Worm (Caenorhabditis elegans) whole organism, late embryonic: ENCODE results near the gene fbxa-128.
"Not testable (repeated sequence)": the region's sequence is repeated elsewhere in the genome, so short reads cannot be mapped to it uniquely, and the experiment has no call there.

Experiments
- C38D4.7 ChIP-seq: fragments of 200-800 bp; sonication (Bioruptor generic); optimal IDR thresholded peaks from 2 replicates; lab custom pipeline; 2018; ENCODE audit warnings: mild to moderate bottlenecking, missing genetic modification characterization, moderate library complexity, missing compliant biosample characterization
- F13H6.1 ChIP-seq: sonication (generic microtip); optimal IDR thresholded peaks from 2 replicates; lab custom pipeline; 2016; ENCODE audit warnings: missing genetic modification characterization, missing compliant biosample characterization
- T23F11.4 ChIP-seq: fragments of 200-800 bp; sonication (Bioruptor generic); optimal IDR thresholded peaks from 2 replicates; lab custom pipeline; 2018; ENCODE audit warnings: mild to moderate bottlenecking, missing genetic modification characterization, missing compliant biosample characterization
- Y22D7AL.16 ChIP-seq: sonication (generic microtip); optimal IDR thresholded peaks from 2 replicates; lab custom pipeline; 2016; ENCODE audit warnings: missing genetic modification characterization, missing compliant biosample characterization
- ahr-1 ChIP-seq: sonication (generic microtip); optimal IDR thresholded peaks from 2 replicates; lab custom pipeline; 2016; ENCODE audit warnings: missing genetic modification characterization, missing compliant biosample characterization
- ama-1 ChIP-seq: fragments of 150-350 bp; optimal IDR thresholded peaks from 2 replicates; lab custom pipeline; 2014
- ceh-19 ChIP-seq: fragments of 200-800 bp; sonication (Bioruptor generic); optimal IDR thresholded peaks from 2 replicates; lab custom pipeline; 2018; ENCODE audit warnings: mild to moderate bottlenecking, missing genetic modification characterization, missing compliant biosample characterization
- ceh-2 ChIP-seq: sonication (generic microtip); optimal IDR thresholded peaks from 2 replicates; lab custom pipeline; 2016; ENCODE audit warnings: missing genotype, missing genetic modification characterization, missing compliant biosample characterization
- ceh-48 ChIP-seq: sonication (generic microtip); optimal IDR thresholded peaks from 2 replicates; lab custom pipeline; 2016; ENCODE audit warnings: missing genetic modification characterization, inconsistent platforms, missing compliant biosample characterization
- elt-2 ChIP-seq: sonication (generic microtip); optimal IDR thresholded peaks from 2 replicates; lab custom pipeline; 2016; ENCODE audit warnings: missing genetic modification reagents, missing genetic modification characterization, missing compliant biosample characterization
- eyg-1 ChIP-seq: sonication (generic microtip); optimal IDR thresholded peaks from 2 replicates; lab custom pipeline; 2016; ENCODE audit warnings: missing genotype, missing genetic modification characterization, missing compliant biosample characterization
- fax-1 ChIP-seq: sonication (generic microtip); optimal IDR thresholded peaks from 2 replicates; lab custom pipeline; 2016; ENCODE audit warnings: missing genotype, missing genetic modification characterization, missing compliant biosample characterization
- hlh-30 ChIP-seq: sonication (generic microtip); optimal IDR thresholded peaks from 2 replicates; lab custom pipeline; 2017; ENCODE audit warnings: antibody characterized with exemption, missing genetic modification characterization, missing compliant biosample characterization; ENCODE audit not compliant: insufficient read depth
- hlh-6 ChIP-seq: sonication (generic microtip); optimal IDR thresholded peaks from 2 replicates; lab custom pipeline; 2016; ENCODE audit warnings: missing genotype, missing genetic modification characterization, missing compliant biosample characterization
- lin-11 ChIP-seq: fragments of 200-800 bp; sonication (Bioruptor generic); optimal IDR thresholded peaks from 2 replicates; lab custom pipeline; 2018; ENCODE audit warnings: mild to moderate bottlenecking, missing genetic modification characterization, missing compliant biosample characterization
- madf-2 ChIP-seq: sonication (generic microtip); optimal IDR thresholded peaks from 2 replicates; lab custom pipeline; 2017; ENCODE audit warnings: missing genetic modification characterization, missing compliant biosample characterization
- nhr-11 ChIP-seq: fragments of 150-350 bp; optimal IDR thresholded peaks from 2 replicates; lab custom pipeline; 2014; ENCODE audit warnings: missing biosample characterization, missing genetic modification characterization
- nhr-232 ChIP-seq: sonication (generic microtip); optimal IDR thresholded peaks from 2 replicates; lab custom pipeline; 2016; ENCODE audit warnings: missing genetic modification characterization, missing compliant biosample characterization
- npax-4 ChIP-seq: sonication (generic microtip); optimal IDR thresholded peaks from 2 replicates; lab custom pipeline; 2016; ENCODE audit warnings: missing genetic modification characterization, missing compliant biosample characterization
- odd-2 ChIP-seq: sonication (generic microtip); optimal IDR thresholded peaks from 2 replicates; lab custom pipeline; 2017; ENCODE audit warnings: antibody characterized with exemption, mild to moderate bottlenecking, missing genetic modification characterization, missing compliant biosample characterization
- pag-3 ChIP-seq: sonication (generic microtip); optimal IDR thresholded peaks from 2 replicates; lab custom pipeline; 2016; ENCODE audit warnings: missing compliant biosample characterization, missing genetic modification characterization, borderline replicate concordance
- pha-2 ChIP-seq: sonication (generic microtip); optimal IDR thresholded peaks from 2 replicates; lab custom pipeline; 2017; ENCODE audit warnings: mild to moderate bottlenecking, missing genetic modification characterization, missing compliant biosample characterization
- pqm-1 ChIP-seq: sonication (generic microtip); optimal IDR thresholded peaks from 2 replicates; lab custom pipeline; 2016; ENCODE audit warnings: missing genetic modification characterization, missing compliant biosample characterization
- ref-2 ChIP-seq: sonication (generic microtip); optimal IDR thresholded peaks from 2 replicates; lab custom pipeline; 2016; ENCODE audit warnings: missing genetic modification characterization, missing compliant biosample characterization
- rnt-1 ChIP-seq: sonication (generic microtip); optimal IDR thresholded peaks from 2 replicates; lab custom pipeline; 2016; ENCODE audit warnings: missing genetic modification characterization, missing compliant biosample characterization
- sox-2 ChIP-seq: fragments of 200-800 bp; sonication (Bioruptor generic); IDR thresholded peaks from 2 replicates; pipeline ENCODE4 v1.3.6; 2022; ENCODE audit warnings: missing genetic modification reagents, missing genetic modification characterization, missing compliant biosample characterization
- sox-4 ChIP-seq: sonication (generic microtip); optimal IDR thresholded peaks from 2 replicates; lab custom pipeline; 2017; ENCODE audit warnings: mild to moderate bottlenecking, missing genetic modification characterization, inconsistent platforms, missing compliant biosample characterization
- syd-9 ChIP-seq: sonication (generic microtip); optimal IDR thresholded peaks from 2 replicates; lab custom pipeline; 2016; ENCODE audit warnings: mild to moderate bottlenecking, missing genetic modification characterization, moderate library complexity, missing compliant biosample characterization
- tbx-2 ChIP-seq: sonication (generic microtip); optimal IDR thresholded peaks from 2 replicates; lab custom pipeline; 2016; ENCODE audit warnings: missing genetic modification characterization, missing compliant biosample characterization
- tbx-7 ChIP-seq: sonication (generic microtip); optimal IDR thresholded peaks from 2 replicates; lab custom pipeline; 2016; ENCODE audit warnings: missing genotype, missing genetic modification characterization, missing compliant biosample characterization
- ttx-3 ChIP-seq: sonication (generic microtip); optimal IDR thresholded peaks from 2 replicates; lab custom pipeline; 2016; ENCODE audit warnings: missing genetic modification reagents, missing genetic modification characterization, missing compliant biosample characterization
- unc-3 ChIP-seq, 2 experiments: fragments of 200-800 bp in 1 of 2; sonication (Bioruptor generic) in 1 of 2; sonication (generic microtip) in 1 of 2; conservative IDR thresholded peaks in 1 of 2; optimal IDR thresholded peaks in 1 of 2; 2 replicates each; pipeline versions ENCODE4 v1.3.6 to Lab custom; 2016 to 2022; ENCODE audit warnings: missing compliant biosample characterization in 2 of 2, missing genetic modification characterization in 2 of 2, missing genetic modification reagents in 1 of 2
- unc-42 ChIP-seq: sonication (generic microtip); optimal IDR thresholded peaks from 2 replicates; lab custom pipeline; 2016; ENCODE audit warnings: missing genotype, missing genetic modification characterization, missing compliant biosample characterization
- unc-55 ChIP-seq: sonication (generic microtip); optimal IDR thresholded peaks from 2 replicates; lab custom pipeline; 2017; ENCODE audit warnings: missing biosample characterization, missing genetic modification reagents, missing genetic modification characterization
- unc-86 ChIP-seq: sonication (generic microtip); optimal IDR thresholded peaks from 2 replicates; lab custom pipeline; 2016; ENCODE audit warnings: missing genetic modification characterization, missing compliant biosample characterization

Gene fbxa-128

DNA sequence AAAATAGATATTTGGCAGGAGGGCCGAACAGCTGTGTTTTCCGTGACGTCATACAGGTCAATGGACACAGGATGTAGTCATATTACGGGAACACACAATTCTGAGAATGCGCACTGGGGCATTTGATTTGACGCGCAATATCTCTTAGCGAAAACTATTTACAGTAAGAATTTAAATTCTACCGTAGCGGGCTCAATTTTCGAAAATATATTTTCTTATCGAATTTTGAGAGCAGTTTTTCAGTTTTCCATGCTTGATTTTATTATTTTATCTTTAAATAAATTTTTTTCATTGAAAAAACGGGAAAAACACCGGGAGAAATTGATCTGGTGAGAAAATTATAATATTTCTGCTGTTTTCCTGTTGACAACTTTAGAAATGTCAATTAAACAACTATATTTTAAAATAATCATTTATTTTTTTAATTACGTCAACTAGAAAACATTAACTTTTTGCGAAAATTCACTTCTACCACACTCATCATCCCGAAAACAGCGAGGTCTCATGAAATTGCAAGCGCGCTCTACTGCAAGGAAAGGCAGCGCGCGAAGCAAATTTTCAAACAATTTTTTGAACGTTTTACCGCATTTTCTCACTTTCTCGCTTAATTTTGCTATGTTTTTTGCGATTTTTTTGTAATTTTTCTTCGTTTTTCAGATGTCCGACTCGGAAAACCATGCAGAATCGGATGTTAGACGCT lies 3.0 kb upstream of the fbxa-128 start, which contains the start of the genes Y47D3A.1 and pola-1 (continued):
- TF ChIP-seq npax-4 (tag; lab: Kevin White, UChicago), result no peak
- TF ChIP-seq pha-2 (tag; lab: Kevin White, UChicago), result peak; percentile 13
- peak; percentile 89 for TF ChIP-seq tbx-2 (tag; lab: Kevin White, UChicago)
- TF ChIP-seq hlh-30, result peak; percentile 23
- TF ChIP-seq, all 69 proteins: peak for 33

DNA sequence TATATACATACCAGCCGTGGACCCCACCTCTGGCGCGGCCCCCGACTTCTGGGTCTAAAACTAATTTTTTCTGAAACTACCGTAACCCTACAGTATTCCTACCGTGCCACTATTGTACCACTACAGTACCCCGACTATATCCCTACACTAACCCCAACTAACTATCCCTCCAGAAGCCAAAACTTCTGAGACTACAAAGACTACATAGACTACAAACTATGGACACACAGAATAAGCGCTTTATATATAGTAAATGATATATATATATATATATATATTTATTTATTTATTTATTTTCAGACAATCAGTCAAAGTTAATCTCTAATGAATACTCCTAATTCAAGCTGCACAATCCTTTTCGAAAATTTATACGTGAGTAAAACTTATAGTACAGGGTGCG lies 7.4 kb downstream of the fbxa-128 start, which contains the start of gene pha-1:
TSS of gene pha-1 (plus strand) at position 301 of the 400 bp plus-strand sequence.
- TF ChIP-seq ama-1 (lab: Kevin White, UChicago); C38D4.7; hlh-6: not testable (repeated sequence)

DNA sequence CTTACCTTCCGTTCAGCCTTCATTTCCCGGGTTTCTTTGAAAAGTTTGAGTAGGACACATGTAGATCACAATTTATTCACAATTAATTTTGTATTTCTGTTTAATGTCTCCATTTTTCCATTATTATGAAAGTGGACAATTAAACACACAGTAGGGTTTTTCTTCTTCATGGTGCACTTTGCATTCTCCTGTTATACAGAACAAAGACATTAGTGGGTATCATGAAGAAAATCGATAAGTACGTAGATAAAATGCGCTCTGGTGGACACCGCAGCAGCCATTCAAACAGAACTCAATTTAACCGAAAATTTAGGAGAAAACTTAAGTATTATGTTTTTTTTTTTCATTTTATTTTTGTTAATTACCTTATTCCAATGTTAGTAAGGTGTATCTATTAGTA lies 9.6 kb downstream of the fbxa-128 start:
- TF ChIP-seq ceh-48 (peak; percentile 67), rnt-1 (tag; lab: Kevin White, UChicago) (no peak), unc-42 (tag; lab: Kevin White, UChicago) (peak; percentile 45), madf-2 (tag; lab: Kevin White, UChicago) (no peak), T23F11.4 (GFP tag; lab: Kevin White, UChicago) (no peak), Y22D7AL.16 (tag; lab: Kevin White, UChicago) (no peak), pag-3 (tag; lab: Kevin White, UChicago) (no peak), ceh-19 (GFP tag; lab: Kevin White, UChicago) (no peak), eyg-1 (tag; lab: Kevin White, UChicago) (no peak), lin-11 (tag; lab: Kevin White, UChicago) (no peak)

DNA sequence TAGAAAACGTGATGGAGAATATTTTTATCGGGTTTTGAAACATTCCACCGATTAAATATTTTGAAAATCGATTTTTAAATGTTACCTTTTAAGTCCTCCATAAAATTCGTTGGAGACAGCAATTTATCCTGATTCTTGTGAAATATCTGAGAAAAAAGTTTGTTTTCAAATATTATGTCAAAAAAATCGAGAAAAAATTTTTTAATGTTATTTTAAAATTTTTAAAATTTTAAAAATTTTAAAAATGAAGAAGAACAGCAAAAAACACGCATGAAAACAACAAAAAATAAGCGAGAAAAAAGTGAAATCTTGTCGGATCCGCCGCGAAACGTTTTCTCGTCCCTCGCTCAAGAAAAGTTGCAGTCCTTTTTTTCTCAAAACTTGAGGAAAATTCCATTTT lies 11.4 kb downstream of the fbxa-128 start, which contains the start of gene Y48A6C.8:
TSS of gene Y48A6C.8 (minus strand) at position 101 of the 400 bp plus-strand sequence.
- TF ChIP-seq unc-3 (GFP tag; conservative IDR thresholded peaks at IDR 0.05; lab: Robert Waterston, UW), result no peak
- TF ChIP-seq unc-3 (tag; optimal IDR thresholded peaks at IDR 0.05; lab: Kevin White, UChicago), result no peak
- no peak for TF ChIP-seq ceh-19 (GFP tag; lab: Kevin White, UChicago)
- no peak for TF ChIP-seq ceh-2 (tag; lab: Kevin White, UChicago)
- TF ChIP-seq ttx-3 (tag; lab: Kevin White, UChicago), result no peak
- TF ChIP-seq fax-1 (tag; lab: Kevin White, UChicago), result no peak
- TF ChIP-seq ref-2, result no peak
- TF ChIP-seq pqm-1 (tag; lab: Kevin White, UChicago), result no peak
- TF ChIP-seq T23F11.4 (GFP tag; lab: Kevin White, UChicago), result no peak
- no peak for TF ChIP-seq nhr-232 (tag; lab: Kevin White, UChicago)
- no peak for TF ChIP-seq syd-9 (tag; lab: Kevin White, UChicago)
- no peak for TF ChIP-seq hlh-30
- no peak for TF ChIP-seq unc-42 (tag; lab: Kevin White, UChicago)
- TF ChIP-seq C38D4.7, result no peak
- TF ChIP-seq tbx-2 (tag; lab: Kevin White, UChicago), result no peak
- TF ChIP-seq odd-2, result no peak

DNA sequence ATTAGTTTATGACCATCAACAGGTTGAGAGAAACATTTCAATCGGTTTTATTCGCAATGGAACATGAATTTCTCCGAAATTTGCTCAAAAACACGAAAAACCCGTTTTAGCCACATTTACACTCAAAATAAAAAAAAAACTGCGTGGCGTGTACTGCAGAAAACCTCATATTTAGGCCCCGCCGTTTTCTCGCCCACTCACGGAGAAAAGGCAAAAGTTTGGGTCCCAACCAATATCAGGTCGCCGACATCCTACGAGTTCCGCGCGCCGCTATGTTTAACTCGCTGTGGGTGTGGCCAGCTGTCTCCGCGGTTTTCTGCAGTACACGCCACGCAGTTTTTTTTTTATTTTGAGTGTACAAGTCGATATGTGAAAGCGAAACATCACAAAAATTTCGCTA lies 15.1 kb downstream of the fbxa-128 start:
- TF ChIP-seq pqm-1 (tag; lab: Kevin White, UChicago) (no peak), sox-4 (tag; lab: Kevin White, UChicago) (no peak), unc-55 (GFP tag; lab: Kevin White, UChicago) (no peak), tbx-7 (tag; lab: Kevin White, UChicago) (no peak), ahr-1 (tag; lab: Kevin White, UChicago) (no peak), unc-3 (GFP tag; conservative IDR thresholded peaks at IDR 0.05; lab: Robert Waterston, UW) (no peak), unc-3 (tag; optimal IDR thresholded peaks at IDR 0.05; lab: Kevin White, UChicago) (no peak), nhr-232 (tag; lab: Kevin White, UChicago) (no peak), elt-2 (tag; lab: Kevin White, UChicago) (no peak), F13H6.1 (tag; lab: Kevin White, UChicago) (no peak), sox-2 (GFP tag; lab: Robert Waterston, UW) (no peak), unc-86 (no peak), syd-9 (tag; lab: Kevin White, UChicago) (no peak), nhr-11 (tag; lab: Kevin White, UChicago) (no peak), C38D4.7 (no peak)
